Fruit fly (Drosophila melanogaster) whole organism, prepupa: ENCODE measurements around the gene CG32241.

Source experiments
- CG11294 ChIP-seq: fragments of 200-800 bp; sonication (Bioruptor generic); IDR thresholded peaks from 2 replicates; pipeline ENCODE4 v1.3.6; 2022; ENCODE audit warnings: missing biosample characterization, missing genetic modification characterization
- CG11902 ChIP-seq: fragments of 200-800 bp; sonication (Bioruptor generic); optimal IDR thresholded peaks from 3 replicates; lab custom pipeline; 2016; ENCODE audit warnings: missing biosample characterization, missing genetic modification characterization
- Sox14 ChIP-seq: fragments of 200-800 bp; sonication (Bioruptor generic); optimal IDR thresholded peaks from 3 replicates; lab custom pipeline; 2016; ENCODE audit warnings: missing biosample characterization, missing genetic modification characterization
- Sox15 ChIP-seq: fragments of 200-800 bp; sonication (Bioruptor generic); optimal IDR thresholded peaks from 3 replicates; lab custom pipeline; 2016; ENCODE audit warnings: missing biosample characterization, missing genetic modification characterization
- acj6 ChIP-seq: fragments of 200-800 bp; sonication (Bioruptor generic); optimal IDR thresholded peaks from 3 replicates; lab custom pipeline; 2016; ENCODE audit warnings: missing biosample characterization, missing genetic modification characterization
- eg ChIP-seq: fragments of 200-800 bp; sonication (Bioruptor generic); IDR thresholded peaks from 3 replicates; pipeline ENCODE4 v1.3.6; 2022; ENCODE audit warnings: missing biosample characterization, missing genetic modification characterization

dm6 chr3L:4490702-4491243 is 24.3 kb upstream of the CG32241 start, which contains the start of gene CG13722:
- no peak for TF ChIP-seq CG11294 (GFP tag; lab: Robert Waterston, UW)
- TF ChIP-seq Sox14 (GFP tag; lab: Kevin White, UChicago), result no peak
- TF ChIP-seq Sox15 (GFP tag; lab: Kevin White, UChicago), result no peak
- no peak for TF ChIP-seq CG11902 (GFP tag; lab: Kevin White, UChicago)
- no peak for TF ChIP-seq acj6 (GFP tag; lab: Kevin White, UChicago)
- TF ChIP-seq eg (GFP tag; lab: Robert Waterston, UW), result no peak
